Fruit fly (Drosophila melanogaster) whole organism, embryonic: ENCODE data around the gene Nf-YC.
A peak's percentile ranks its signal among the peaks of the same experiment; 100 is the strongest.

Experiments used
- Ada2b ChIP-seq: fragments of 200-800 bp; sonication (Bioruptor generic); IDR thresholded peaks from 2 replicates; pipeline ENCODE4 v1.3.6; 2022; ENCODE audit warnings: missing biosample characterization, missing genetic modification characterization
- Atf6 ChIP-seq: fragments of 200-800 bp; sonication (Bioruptor generic); IDR thresholded peaks from 2 replicates; pipeline ENCODE4 v1.3.6; 2022; ENCODE audit warnings: missing biosample characterization, missing genetic modification characterization
- B-H2 ChIP-seq: fragments of 200-800 bp; sonication (Bioruptor generic); optimal IDR thresholded peaks from 2 replicates; lab custom pipeline; 2018; ENCODE audit warnings: missing biosample characterization, mild to moderate bottlenecking, missing genetic modification characterization
- Bteb2 ChIP-seq: fragments of 200-800 bp; sonication (Bioruptor generic); optimal IDR thresholded peaks from 2 replicates; lab custom pipeline; 2016; ENCODE audit warnings: missing biosample characterization, missing genetic modification characterization
- CG10565 ChIP-seq: fragments of 200-800 bp; sonication (Bioruptor generic); optimal IDR thresholded peaks from 3 replicates; lab custom pipeline; 2016; ENCODE audit warnings: missing biosample characterization, mild to moderate bottlenecking, missing genetic modification characterization
- CG10959 ChIP-seq: fragments of 200-800 bp; sonication (Bioruptor generic); IDR thresholded peaks from 2 replicates; pipeline ENCODE4 v1.3.6; 2022; ENCODE audit warnings: missing biosample characterization, missing genetic modification characterization
- CG12155 ChIP-seq: fragments of 200-800 bp; sonication (Bioruptor generic); optimal IDR thresholded peaks from 3 replicates; lab custom pipeline; 2016; ENCODE audit warnings: missing biosample characterization, missing genetic modification characterization
- CG12769 ChIP-seq: fragments of 200-800 bp; sonication (Bioruptor generic); optimal IDR thresholded peaks from 2 replicates; lab custom pipeline; 2019; ENCODE audit warnings: missing biosample characterization, mild to moderate bottlenecking, missing genetic modification characterization, moderate library complexity
- CG13296 ChIP-seq: fragments of 200-800 bp; sonication (Bioruptor generic); optimal IDR thresholded peaks from 3 replicates; lab custom pipeline; 2018; ENCODE audit warnings: missing biosample characterization, mild to moderate bottlenecking, missing genetic modification characterization
- CG13894 ChIP-seq: fragments of 200-800 bp; sonication (Bioruptor generic); optimal IDR thresholded peaks from 3 replicates; lab custom pipeline; 2018; ENCODE audit warnings: missing biosample characterization, mild to moderate bottlenecking, missing genetic modification characterization, moderate library complexity
- CG14441 ChIP-seq: fragments of 200-800 bp; sonication (Bioruptor generic); IDR thresholded peaks from 2 replicates; pipeline ENCODE4 v1.3.6; 2022; ENCODE audit warnings: missing biosample characterization, missing genetic modification characterization
- CG15073 ChIP-seq: fragments of 200-800 bp; sonication (Bioruptor generic); optimal IDR thresholded peaks from 2 replicates; lab custom pipeline; 2016; ENCODE audit warnings: missing biosample characterization, missing genetic modification characterization
- CG16863 ChIP-seq: fragments of 200-800 bp; sonication (Bioruptor generic); optimal IDR thresholded peaks from 3 replicates; lab custom pipeline; 2016; ENCODE audit warnings: missing biosample characterization, missing genetic modification characterization
- CG17568 ChIP-seq: fragments of 200-800 bp; sonication (Bioruptor generic); optimal IDR thresholded peaks from 2 replicates; lab custom pipeline; 2018; ENCODE audit warnings: missing biosample characterization, mild to moderate bottlenecking, missing genetic modification characterization, moderate library complexity
- CG18262 ChIP-seq: fragments of 200-800 bp; optimal IDR thresholded peaks from 3 replicates; lab custom pipeline; 2019; ENCODE audit warnings: missing biosample characterization, mild to moderate bottlenecking, missing genetic modification characterization, moderate library complexity
- CG31224 ChIP-seq: fragments of 200-800 bp; sonication (Bioruptor generic); IDR thresholded peaks from 2 replicates; pipeline ENCODE4 v1.3.6; 2022; ENCODE audit warnings: missing biosample characterization, missing genetic modification characterization
- CG3407 ChIP-seq: fragments of 200-800 bp; sonication (Bioruptor generic); optimal IDR thresholded peaks from 2 replicates; lab custom pipeline; 2018; ENCODE audit warnings: missing biosample characterization, mild to moderate bottlenecking, missing genetic modification characterization
- CG6254 ChIP-seq: fragments of 200-800 bp; sonication (Bioruptor generic); optimal IDR thresholded peaks from 3 replicates; lab custom pipeline; 2017; ENCODE audit warnings: mild to moderate bottlenecking, missing biosample characterization, missing genetic modification reagents, missing genetic modification characterization
- CG8388 ChIP-seq: fragments of 200-800 bp; sonication (Bioruptor generic); optimal IDR thresholded peaks from 2 replicates; lab custom pipeline; 2019; ENCODE audit warnings: missing biosample characterization, mild to moderate bottlenecking, missing genetic modification characterization, moderate library complexity
- CG8765 ChIP-seq: fragments of 200-800 bp; sonication (Bioruptor generic); IDR thresholded peaks from 2 replicates; pipeline ENCODE4 v1.3.6; 2022; ENCODE audit warnings: missing biosample characterization, missing genetic modification characterization
- CG9727 ChIP-seq: fragments of 200-800 bp; sonication (Bioruptor generic); optimal IDR thresholded peaks from 3 replicates; lab custom pipeline; 2017; ENCODE audit warnings: missing biosample characterization, mild to moderate bottlenecking, missing genetic modification characterization
- Chrac-16 ChIP-seq: fragments of 200-800 bp; sonication (Bioruptor generic); optimal IDR thresholded peaks from 3 replicates; lab custom pipeline; 2016; ENCODE audit warnings: missing biosample characterization, missing genetic modification characterization
- Deaf1 ChIP-seq: fragments of 200-800 bp; optimal IDR thresholded peaks from 3 replicates; lab custom pipeline; 2019; ENCODE audit warnings: missing biosample characterization, mild to moderate bottlenecking, missing genetic modification characterization, moderate library complexity
- Dp ChIP-seq: fragments of 200-800 bp; sonication (Bioruptor generic); optimal IDR thresholded peaks from 2 replicates; lab custom pipeline; 2018; ENCODE audit warnings: missing biosample characterization, mild to moderate bottlenecking, missing genetic modification characterization, moderate library complexity
- Drgx ChIP-seq: fragments of 200-800 bp; sonication (Bioruptor generic); IDR thresholded peaks from 2 replicates; pipeline ENCODE4 v1.3.6; 2022; ENCODE audit warnings: missing biosample characterization, missing genetic modification characterization
- H15 ChIP-seq: fragments of 200-800 bp; sonication (Bioruptor generic); IDR thresholded peaks from 3 replicates; pipeline ENCODE4 v1.3.6; 2022; ENCODE audit warnings: missing biosample characterization, missing genetic modification characterization
- Kr ChIP-seq: fragments of 200-800 bp; sonication (Bioruptor generic); optimal IDR thresholded peaks from 2 replicates; lab custom pipeline; 2017; ENCODE audit warnings: missing biosample characterization, mild to moderate bottlenecking, missing genetic modification characterization
- Lpt ChIP-seq: fragments of >200 bp; optimal IDR thresholded peaks from 2 replicates; lab custom pipeline; 2018; ENCODE audit warnings: missing biosample characterization, missing genetic modification characterization
- NC2α ChIP-seq: fragments of 200-800 bp; sonication (Bioruptor generic); optimal IDR thresholded peaks from 2 replicates; lab custom pipeline; 2016; ENCODE audit warnings: missing biosample characterization, missing genetic modification characterization
- Rfx ChIP-seq: fragments of 200-800 bp; sonication (Bioruptor generic); IDR thresholded peaks from 2 replicates; pipeline ENCODE4 v1.3.6; 2022; ENCODE audit warnings: missing biosample characterization, missing genetic modification characterization
- YL-1 ChIP-seq: fragments of 200-800 bp; sonication (Bioruptor generic); optimal IDR thresholded peaks from 3 replicates; lab custom pipeline; 2017; ENCODE audit warnings: missing biosample characterization, mild to moderate bottlenecking, missing genetic modification characterization
- ab ChIP-seq: fragments of 200-800 bp; sonication (Bioruptor generic); optimal IDR thresholded peaks from 2 replicates; lab custom pipeline; 2016; ENCODE audit warnings: missing biosample characterization, missing genetic modification characterization
- ash1 ChIP-seq: fragments of 200-800 bp; sonication (Bioruptor generic); optimal IDR thresholded peaks from 2 replicates; lab custom pipeline; 2018; ENCODE audit warnings: missing biosample characterization, mild to moderate bottlenecking, missing genetic modification characterization
- cg ChIP-seq: fragments of 200-800 bp; sonication (Bioruptor generic); optimal IDR thresholded peaks from 3 replicates; lab custom pipeline; 2019; ENCODE audit warnings: missing biosample characterization, mild to moderate bottlenecking, missing genetic modification characterization, moderate library complexity
- chinmo ChIP-seq: fragments of 200-800 bp; sonication (Bioruptor generic); IDR thresholded peaks from 4 replicates; pipeline ENCODE4 v1.3.6; 2022; ENCODE audit warnings: missing biosample characterization, missing genetic modification characterization; ENCODE audit not compliant: partially characterized antibody
- chn ChIP-seq: fragments of 200-800 bp; sonication (Bioruptor generic); optimal IDR thresholded peaks from 2 replicates; lab custom pipeline; 2016; ENCODE audit warnings: missing biosample characterization, missing genetic modification characterization
- dimm ChIP-seq: fragments of 200-800 bp; sonication (Bioruptor generic); IDR thresholded peaks from 2 replicates; pipeline ENCODE4 v1.3.6; 2022; ENCODE audit warnings: missing biosample characterization, missing genetic modification characterization
- dpn ChIP-seq, 2 experiments: fragments of 200-800 bp; sonication (Bioruptor generic); optimal IDR thresholded peaks; 3 replicates each; lab custom pipeline; 2016; ENCODE audit warnings: missing biosample characterization in 2 of 2, missing genetic modification characterization in 2 of 2
- gfzf ChIP-seq: fragments of 200-800 bp; sonication (Bioruptor generic); optimal IDR thresholded peaks from 2 replicates; lab custom pipeline; 2016; ENCODE audit warnings: missing biosample characterization, mild to moderate bottlenecking, missing genetic modification characterization, moderate library complexity
- gt ChIP-seq: fragments of 200-800 bp; sonication (Bioruptor generic); IDR thresholded peaks from 2 replicates; pipeline ENCODE4 v1.3.6; 2022; ENCODE audit warnings: missing biosample characterization, missing genetic modification characterization
- oc ChIP-seq: fragments of 200-800 bp; sonication (Bioruptor generic); optimal IDR thresholded peaks from 2 replicates; lab custom pipeline; 2018; ENCODE audit warnings: missing biosample characterization, mild to moderate bottlenecking, missing genetic modification characterization, moderate library complexity
- pan ChIP-seq, 4 experiments: fragments of >200 bp in 3 of 4; fragments of 200-800 bp in 1 of 4; sonication (Bioruptor generic) in 1 of 4; optimal IDR thresholded peaks in 3 of 4; IDR thresholded peaks in 1 of 4; 2 replicates each; pipeline versions ENCODE4 v1.3.6 to Lab custom; 2017 to 2022; ENCODE audit warnings: missing biosample characterization in 2 of 4, missing genetic modification characterization in 2 of 4, mixed read lengths in 1 of 4
- pros ChIP-seq: fragments of 200-800 bp; sonication (Bioruptor generic); optimal IDR thresholded peaks from 3 replicates; lab custom pipeline; 2019; ENCODE audit warnings: missing biosample characterization, mild to moderate bottlenecking, missing genetic modification characterization, moderate library complexity
- sc ChIP-seq, 3 experiments: fragments of >200 bp in 2 of 3; fragments of 200-800 bp in 1 of 3; sonication (Bioruptor generic) in 1 of 3; optimal IDR thresholded peaks; 2 replicates in 2 of 3; 3 replicates in 1 of 3; lab custom pipeline; 2017; ENCODE audit warnings: mild to moderate bottlenecking in 1 of 3, missing biosample characterization in 1 of 3, missing genetic modification characterization in 1 of 3, missing genetic modification reagents in 1 of 3
- sqz ChIP-seq: fragments of 200-800 bp; sonication (Bioruptor generic); optimal IDR thresholded peaks from 3 replicates; lab custom pipeline; 2018; ENCODE audit warnings: missing biosample characterization, mild to moderate bottlenecking, missing genetic modification characterization
- tll ChIP-seq, 2 experiments: fragments of 200-800 bp in 1 of 2; fragments of >200 bp in 1 of 2; sonication (Bioruptor generic) in 1 of 2; optimal IDR thresholded peaks; 2 replicates each; lab custom pipeline; 2017 to 2019; ENCODE audit warnings: missing biosample characterization in 2 of 2, missing genetic modification characterization in 2 of 2, mild to moderate bottlenecking in 1 of 2, moderate library complexity in 1 of 2
- wor ChIP-seq: fragments of 200-800 bp; sonication (Bioruptor generic); IDR thresholded peaks from 2 replicates; pipeline ENCODE4 v1.3.6; 2022; ENCODE audit warnings: missing biosample characterization, missing genetic modification characterization

The Nf-YC gene

DNA sequence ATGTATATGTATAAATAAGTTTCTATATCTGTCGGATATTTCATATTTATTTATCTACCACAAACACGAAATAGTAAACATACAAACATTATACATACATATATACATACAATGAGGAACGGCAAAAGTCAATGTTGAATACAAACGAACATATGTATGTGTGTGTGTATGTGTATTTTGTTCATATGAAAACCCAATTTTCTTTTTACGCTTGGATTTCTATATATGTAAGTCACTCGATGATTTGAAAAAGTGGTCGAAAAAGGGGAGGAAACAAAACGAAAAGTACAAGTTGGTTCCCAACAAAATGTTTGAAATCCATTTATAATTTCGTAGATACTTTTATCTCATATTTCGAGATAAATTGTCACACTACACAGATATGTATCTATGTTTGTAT lies 36.5 kb upstream of the Nf-YC start:
- TF ChIP-seq CG13296 (GFP tag; lab: Kevin White, UChicago) = no peak
- peak; percentile 73 for TF ChIP-seq cg (GFP tag; lab: Kevin White, UChicago)
- TF ChIP-seq B-H2 (GFP tag; lab: Kevin White, UChicago) = no peak
- TF ChIP-seq sc (optimal IDR thresholded peaks at IDR 0.05; lab: Kevin White, UChicago) = no peak
- TF ChIP-seq sc (GFP tag; optimal IDR thresholded peaks at IDR 0.05; lab: Kevin White, UChicago) = no peak
- peak; percentile 17 for TF ChIP-seq pros (GFP tag; lab: Kevin White, UChicago)
- no peak for TF ChIP-seq NC2α (GFP tag; lab: Kevin White, UChicago)
- peak in 1 of 2 experiments; percentile 74 for TF ChIP-seq tll (GFP tag; optimal IDR thresholded peaks at IDR 0.05; lab: Kevin White, UChicago)

DNA sequence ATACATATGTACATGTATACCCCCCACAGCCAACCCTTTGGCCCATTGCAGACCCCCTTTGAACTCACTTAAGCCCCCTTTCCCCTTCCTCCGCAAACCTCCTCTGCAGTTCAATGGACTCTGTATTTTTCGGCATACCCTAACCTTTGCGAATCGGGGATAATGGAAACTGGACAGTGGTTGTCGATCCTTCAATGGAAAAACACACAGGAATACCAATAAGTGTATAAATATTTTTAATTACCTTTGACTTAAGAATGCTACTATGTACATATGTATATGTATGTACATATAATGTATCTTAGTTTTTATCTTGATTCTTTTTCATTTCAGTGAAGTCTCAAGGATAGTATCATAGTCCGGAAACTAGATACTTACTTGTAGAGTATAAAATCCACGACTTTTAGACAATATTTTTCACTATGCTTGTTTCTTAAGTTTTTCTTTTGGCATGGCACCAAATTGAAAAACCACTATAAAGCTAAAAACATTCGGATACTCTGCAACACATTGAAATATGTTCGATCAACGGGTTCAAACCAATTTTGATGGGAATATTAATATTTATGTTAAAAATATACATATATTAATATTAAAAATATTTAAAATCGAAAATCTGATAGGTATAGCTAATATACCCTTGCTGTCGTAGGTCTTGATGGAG lies 35.7 kb upstream of the Nf-YC start:
- TF ChIP-seq CG17568 (GFP tag; lab: Kevin White, UChicago) = peak; percentile 47
- no peak for TF ChIP-seq ab (GFP tag; lab: Kevin White, UChicago)
- TF ChIP-seq Kr (GFP tag; lab: Kevin White, UChicago) = no peak
- peak; percentile 55 for TF ChIP-seq CG6254
- peak; percentile 70 for TF ChIP-seq Drgx (GFP tag; lab: Robert Waterston, UW)
- peak; percentile 38 for TF ChIP-seq Deaf1 (tag; lab: Kevin White, UChicago)
- TF ChIP-seq Dp (GFP tag; lab: Kevin White, UChicago) = no peak
- TF ChIP-seq CG16863 (GFP tag; lab: Kevin White, UChicago) = no peak
- TF ChIP-seq CG31224 = peak; percentile 58
- peak; percentile 86 for TF ChIP-seq Rfx (GFP tag; lab: Robert Waterston, UW)
- TF ChIP-seq YL-1 (GFP tag; lab: Kevin White, UChicago) = no peak
- peak; percentile 55; the same call in 1 of the 2 replicates for TF ChIP-seq Atf6 (GFP tag; lab: Robert Waterston, UW)
- peak; percentile 19 for TF ChIP-seq CG3407 (GFP tag; lab: Kevin White, UChicago)
- peak; percentile 79 for TF ChIP-seq CG18262
- peak; percentile 46 for TF ChIP-seq CG12769 (tag; lab: Kevin White, UChicago)
- TF ChIP-seq oc = peak; percentile 61
- peak; percentile 16 to 59 for TF ChIP-seq dpn (GFP tag; optimal IDR thresholded peaks at IDR 0.05; lab: Kevin White, UChicago)
- no peak for TF ChIP-seq ash1 (GFP tag; lab: Kevin White, UChicago)
- TF ChIP-seq wor (GFP tag; lab: Robert Waterston, UW) = peak; percentile 42
- TF ChIP-seq dimm = peak; percentile 26; the same call in 1 of the 2 replicates
- peak; percentile 75 for TF ChIP-seq Ada2b
- no peak for TF ChIP-seq pan (optimal IDR thresholded peaks at IDR 0.05; lab: Kevin White, UChicago)
- peak in 1 of 2 experiments; percentile 82 for TF ChIP-seq pan (GFP tag; optimal IDR thresholded peaks at IDR 0.05 in 1 of 2, IDR thresholded peaks at IDR 0.05 in 1 of 2)
- no peak for TF ChIP-seq Bteb2 (GFP tag; lab: Kevin White, UChicago)
- TF ChIP-seq CG13894 = peak; percentile 6
- TF ChIP-seq gt = no peak
- TF ChIP-seq CG10959 (GFP tag; lab: Robert Waterston, UW) = peak; percentile 47
- peak; percentile 63 for TF ChIP-seq CG8388
- TF ChIP-seq CG8765 = no peak
- peak; percentile 26 for TF ChIP-seq CG12155 (GFP tag; lab: Kevin White, UChicago)
- TF ChIP-seq H15 (GFP tag; lab: Robert Waterston, UW) = peak; percentile 68; the same call in 2 of the 3 replicates
- no peak for TF ChIP-seq CG10565 (GFP tag; lab: Kevin White, UChicago)
- peak; percentile 48 for TF ChIP-seq CG9727 (GFP tag; lab: Kevin White, UChicago)
- no peak for TF ChIP-seq sqz
- peak; percentile 75 for TF ChIP-seq CG14441 (GFP tag; lab: Robert Waterston, UW)
- TF ChIP-seq gfzf = no peak
- TF ChIP-seq Lpt (GFP tag; lab: Kevin White, UChicago) = no peak
- TF ChIP-seq chn (GFP tag; lab: Kevin White, UChicago) = no peak
- no peak for TF ChIP-seq CG15073 (GFP tag; lab: Kevin White, UChicago)
- TF ChIP-seq Chrac-16 (GFP tag; lab: Kevin White, UChicago) = peak; percentile 48
- no peak for TF ChIP-seq chinmo (GFP tag; lab: Robert Waterston, UW)
